Fruit fly (Drosophila melanogaster): ENCODE results near the gene CG10958.

CG10958 gene

DNA sequence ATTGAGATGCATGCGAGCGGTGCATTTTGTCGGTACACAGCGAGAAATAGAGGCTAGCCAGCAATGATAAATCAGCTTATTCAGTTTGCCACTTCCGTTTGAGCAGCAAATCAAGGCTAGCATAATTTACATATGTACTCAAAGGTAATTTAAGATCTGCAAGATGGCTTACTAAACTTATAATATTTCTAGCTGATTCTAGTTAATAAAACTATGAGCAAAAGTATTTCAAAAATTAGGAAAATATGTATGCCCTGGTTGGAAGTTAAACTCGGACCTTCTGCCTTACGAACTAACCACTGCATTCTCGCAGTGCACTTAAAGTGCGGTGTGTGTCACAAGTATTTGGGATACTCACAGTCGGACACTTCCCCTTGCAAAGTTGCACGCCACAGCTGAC lies 9.3 kb upstream of the CG10958 start (continued):
- TF ChIP-seq sc (optimal IDR thresholded peaks at IDR 0.05) (no peak), sc (GFP tag; optimal IDR thresholded peaks at IDR 0.05) (no peak), Camta (GFP tag; optimal IDR thresholded peaks at IDR 0.05) (no peak), CG10979 (tag; optimal IDR thresholded peaks at IDR 0.05) (peak; percentile 54), ase (GFP tag; IDR thresholded peaks at IDR 0.05) (no peak), fd102C (GFP tag; optimal IDR thresholded peaks at IDR 0.05) (no peak), CG6175 (GFP tag; IDR thresholded peaks at IDR 0.05) (no peak), Adf1 (GFP tag; IDR thresholded peaks at IDR 0.05) (no peak), pzg (GFP tag; optimal IDR thresholded peaks at IDR 0.05) (no peak), Trl (optimal IDR thresholded peaks at IDR 0.05) (no peak), Trl (GFP tag; optimal IDR thresholded peaks at IDR 0.05) (no peak), D19A (tag; optimal IDR thresholded peaks at IDR 0.05) (peak; percentile 21), bsh (GFP tag; optimal IDR thresholded peaks at IDR 0.05) (peak in 1 of 2 experiments; percentile 51), Ada2b (GFP tag; IDR thresholded peaks at IDR 0.05) (no peak), CoRest (tag; optimal IDR thresholded peaks at IDR 0.05) (peak; percentile 6), Ssrp (tag; optimal IDR thresholded peaks at IDR 0.05) (peak; percentile 32), CG18011 (GFP tag; optimal IDR thresholded peaks at IDR 0.05) (no peak), CG11723 (GFP tag; optimal IDR thresholded peaks at IDR 0.05) (no peak), CG18764 (GFP tag; optimal IDR thresholded peaks at IDR 0.05) (no peak), Poxn (GFP tag; IDR thresholded peaks at IDR 0.05) (no peak), wor (GFP tag; IDR thresholded peaks at IDR 0.05) (no peak), CG18262 (tag; optimal IDR thresholded peaks at IDR 0.05) (peak; percentile 56), phol (tag; optimal IDR thresholded peaks at IDR 0.05) (peak; percentile 53), Sry-δ (GFP tag; optimal IDR thresholded peaks at IDR 0.05) (no peak), Rx (GFP tag; IDR thresholded peaks at IDR 0.05) (no peak), CG31388 (GFP tag; optimal IDR thresholded peaks at IDR 0.05) (no peak), CG10274 (GFP tag; optimal IDR thresholded peaks at IDR 0.05) (no peak), Sry-β (GFP tag; optimal IDR thresholded peaks at IDR 0.05) (no peak), CG33213 (GFP tag; optimal IDR thresholded peaks at IDR 0.05) (no peak), zf30C (GFP tag; optimal IDR thresholded peaks at IDR 0.05) (peak; percentile 32), CG4404 (GFP tag; IDR thresholded peaks at IDR 0.05) (no peak), CG8944 (GFP tag; optimal IDR thresholded peaks at IDR 0.05) (no peak), Lim3 (GFP tag; IDR thresholded peaks at IDR 0.05) (no peak), Fer1 (GFP tag; optimal IDR thresholded peaks at IDR 0.05) (no peak), Hr3 (GFP tag; optimal IDR thresholded peaks at IDR 0.05) (no peak), sens (GFP tag) (peak; percentile 79), CG9797 (GFP tag; optimal IDR thresholded peaks at IDR 0.05) (no peak), CG16813 (GFP tag; IDR thresholded peaks at IDR 0.05; ENCODE audit: partially characterized antibody) (no peak), CG10959 (GFP tag; IDR thresholded peaks at IDR 0.05) (no peak), YL-1 (GFP tag; optimal IDR thresholded peaks at IDR 0.05) (no peak), rib (GFP tag; IDR thresholded peaks at IDR 0.05) (no peak), fd3F (GFP tag; optimal IDR thresholded peaks at IDR 0.05) (no peak), CG2116 (GFP tag; optimal IDR thresholded peaks at IDR 0.05) (peak; percentile 12), Oaz (GFP tag; IDR thresholded peaks at IDR 0.05) (no peak), ash1 (GFP tag; optimal IDR thresholded peaks at IDR 0.05) (no peak), Xrp1 (GFP tag; IDR thresholded peaks at IDR 0.05) (peak; percentile 17; the same call in 1 of the 2 replicates), Awh (GFP tag; IDR thresholded peaks at IDR 0.05) (no peak), CG2712 (tag; optimal IDR thresholded peaks at IDR 0.05) (peak; percentile 43), MTF-1 (GFP tag; optimal IDR thresholded peaks at IDR 0.05; ENCODE audit: borderline replicate concordance) (no peak), tin (GFP tag; optimal IDR thresholded peaks at IDR 0.05) (no peak), CG11504 (tag; optimal IDR thresholded peaks at IDR 0.05) (peak; percentile 10), org-1 (GFP tag; optimal IDR thresholded peaks at IDR 0.05) (no peak), insv (GFP tag; optimal IDR thresholded peaks at IDR 0.05) (no peak)

All from whole organism, embryonic.